Fruit fly (Drosophila melanogaster) whole organism, embryonic: Measurements from ENCODE around the gene CG10660.

Experiments
- BtbVII ChIP-seq: fragments of 200-800 bp; sonication (Bioruptor generic); optimal IDR thresholded peaks from 3 replicates; lab custom pipeline; 2017; ENCODE audit warnings: missing biosample characterization, mild to moderate bottlenecking, missing genetic modification characterization
- CG12104 ChIP-seq: fragments of 200-800 bp; sonication (Bioruptor generic); optimal IDR thresholded peaks from 3 replicates; lab custom pipeline; 2016; ENCODE audit warnings: missing biosample characterization, missing genetic modification characterization
- CG12942 ChIP-seq: fragments of 200-800 bp; sonication (Bioruptor generic); optimal IDR thresholded peaks from 3 replicates; lab custom pipeline; 2016; ENCODE audit warnings: missing biosample characterization, missing genetic modification characterization
- CG15011 ChIP-seq: fragments of 200-800 bp; sonication (Bioruptor generic); optimal IDR thresholded peaks from 3 replicates; lab custom pipeline; 2018; ENCODE audit warnings: missing biosample characterization, mild to moderate bottlenecking, missing genetic modification characterization
- CG15269 ChIP-seq: fragments of 200-800 bp; sonication (Bioruptor generic); optimal IDR thresholded peaks from 2 replicates; lab custom pipeline; 2018; ENCODE audit warnings: missing biosample characterization, mild to moderate bottlenecking, missing genetic modification characterization, moderate library complexity
- CG1529 ChIP-seq: fragments of 200-800 bp; sonication (Bioruptor generic); optimal IDR thresholded peaks from 3 replicates; lab custom pipeline; 2018; ENCODE audit warnings: missing biosample characterization, missing genetic modification characterization
- CG1792 ChIP-seq: fragments of 200-800 bp; sonication (Bioruptor generic); optimal IDR thresholded peaks from 2 replicates; lab custom pipeline; 2016; ENCODE audit warnings: missing biosample characterization, missing genetic modification characterization
- CG2202 ChIP-seq: fragments of 200-800 bp; sonication (Bioruptor generic); optimal IDR thresholded peaks from 2 replicates; lab custom pipeline; 2018; ENCODE audit warnings: missing biosample characterization, mild to moderate bottlenecking, missing genetic modification characterization
- CG31365 ChIP-seq: fragments of 200-800 bp; sonication (Bioruptor generic); optimal IDR thresholded peaks from 2 replicates; lab custom pipeline; 2018; ENCODE audit warnings: missing biosample characterization, mild to moderate bottlenecking, missing genetic modification characterization
- CG31388 ChIP-seq: fragments of 200-800 bp; sonication (Bioruptor generic); optimal IDR thresholded peaks from 2 replicates; lab custom pipeline; 2016; ENCODE audit warnings: missing biosample characterization, missing genetic modification characterization
- CG4707 ChIP-seq: fragments of 200-800 bp; sonication (Bioruptor generic); optimal IDR thresholded peaks from 2 replicates; lab custom pipeline; 2018; ENCODE audit warnings: missing biosample characterization, mild to moderate bottlenecking, missing genetic modification characterization, moderate library complexity
- CG7556 ChIP-seq: fragments of 200-800 bp; sonication (Bioruptor generic); optimal IDR thresholded peaks from 2 replicates; lab custom pipeline; 2017; ENCODE audit warnings: missing biosample characterization, mild to moderate bottlenecking, missing genetic modification characterization
- CG7745 ChIP-seq: fragments of 200-800 bp; sonication (Bioruptor generic); optimal IDR thresholded peaks from 2 replicates; lab custom pipeline; 2018; ENCODE audit warnings: missing biosample characterization, mild to moderate bottlenecking, missing genetic modification characterization, moderate library complexity
- CG7786 ChIP-seq: fragments of 200-800 bp; sonication (Bioruptor generic); optimal IDR thresholded peaks from 2 replicates; lab custom pipeline; 2016; ENCODE audit warnings: missing biosample characterization, missing genetic modification characterization
- CG7928 ChIP-seq: fragments of 200-800 bp; sonication (Bioruptor generic); optimal IDR thresholded peaks from 2 replicates; lab custom pipeline; 2017; ENCODE audit warnings: missing biosample characterization, mild to moderate bottlenecking, missing genetic modification characterization
- CG8359 ChIP-seq: fragments of 200-800 bp; sonication (Bioruptor generic); optimal IDR thresholded peaks from 2 replicates; lab custom pipeline; 2017; ENCODE audit warnings: missing biosample characterization, mild to moderate bottlenecking, missing genetic modification characterization, borderline replicate concordance
- CG8388 ChIP-seq: fragments of 200-800 bp; sonication (Bioruptor generic); optimal IDR thresholded peaks from 2 replicates; lab custom pipeline; 2019; ENCODE audit warnings: missing biosample characterization, mild to moderate bottlenecking, missing genetic modification characterization, moderate library complexity
- CG8765 ChIP-seq: fragments of 200-800 bp; sonication (Bioruptor generic); IDR thresholded peaks from 2 replicates; pipeline ENCODE4 v1.3.6; 2022; ENCODE audit warnings: missing biosample characterization, missing genetic modification characterization
- CG9817 ChIP-seq: fragments of 200-800 bp; sonication (Bioruptor generic); optimal IDR thresholded peaks from 2 replicates; lab custom pipeline; 2018; ENCODE audit warnings: missing biosample characterization, mild to moderate bottlenecking, missing genetic modification characterization, moderate library complexity
- Dbx ChIP-seq: fragments of 200-800 bp; sonication (Bioruptor generic); IDR thresholded peaks from 3 replicates; pipeline ENCODE4 v1.3.6; 2022; ENCODE audit warnings: missing biosample characterization, missing genetic modification characterization
- Dek ChIP-seq: fragments of 200-800 bp; sonication (Bioruptor generic); optimal IDR thresholded peaks from 3 replicates; lab custom pipeline; 2019; ENCODE audit warnings: missing biosample characterization, mild to moderate bottlenecking, missing genetic modification characterization, moderate library complexity
- Dip3 ChIP-seq: fragments of 200-800 bp; sonication (Bioruptor generic); optimal IDR thresholded peaks from 3 replicates; lab custom pipeline; 2016; ENCODE audit warnings: missing biosample characterization, missing genetic modification characterization
- Dref ChIP-seq: fragments of 200-800 bp; sonication (Bioruptor generic); IDR thresholded peaks from 2 replicates; pipeline ENCODE4 v1.3.6; 2022; ENCODE audit warnings: missing biosample characterization, missing genetic modification characterization
- Ets97D ChIP-seq: fragments of 200-800 bp; sonication (Bioruptor generic); optimal IDR thresholded peaks from 3 replicates; lab custom pipeline; 2016; ENCODE audit warnings: missing biosample characterization, missing genetic modification characterization
- Fer2 ChIP-seq: fragments of 200-800 bp; sonication (Bioruptor generic); optimal IDR thresholded peaks from 2 replicates; lab custom pipeline; 2018; ENCODE audit warnings: missing biosample characterization, mild to moderate bottlenecking, missing genetic modification characterization, moderate library complexity
- Fer3 ChIP-seq: fragments of 200-800 bp; sonication (Bioruptor generic); optimal IDR thresholded peaks from 2 replicates; lab custom pipeline; 2018; ENCODE audit warnings: missing biosample characterization, mild to moderate bottlenecking, missing genetic modification characterization, moderate library complexity
- HLH4C ChIP-seq: fragments of 200-800 bp; sonication (Bioruptor generic); IDR thresholded peaks from 3 replicates; pipeline ENCODE4 v1.3.6; 2022; ENCODE audit warnings: missing biosample characterization, missing genetic modification characterization; ENCODE audit not compliant: partially characterized antibody
- NC2α ChIP-seq: fragments of 200-800 bp; sonication (Bioruptor generic); optimal IDR thresholded peaks from 2 replicates; lab custom pipeline; 2016; ENCODE audit warnings: missing biosample characterization, missing genetic modification characterization
- Oli ChIP-seq: fragments of 200-800 bp; sonication (Bioruptor generic); optimal IDR thresholded peaks from 2 replicates; lab custom pipeline; 2018; ENCODE audit warnings: missing biosample characterization, mild to moderate bottlenecking, missing genetic modification characterization, moderate library complexity
- Rfx ChIP-seq: fragments of 200-800 bp; sonication (Bioruptor generic); IDR thresholded peaks from 2 replicates; pipeline ENCODE4 v1.3.6; 2022; ENCODE audit warnings: missing biosample characterization, missing genetic modification characterization
- Side ChIP-seq: fragments of 200-800 bp; sonication (Bioruptor generic); optimal IDR thresholded peaks from 2 replicates; lab custom pipeline; 2016; ENCODE audit warnings: missing biosample characterization, missing genetic modification characterization
- Stat92E ChIP-seq, 3 experiments: fragments of >200 bp in 2 of 3; fragments of 200-800 bp in 1 of 3; sonication (Bioruptor generic) in 1 of 3; optimal IDR thresholded peaks; 2 replicates each; lab custom pipeline; 2017 to 2019; ENCODE audit warnings: missing biosample characterization in 3 of 3, missing genetic modification characterization in 3 of 3, mild to moderate bottlenecking in 1 of 3, moderate library complexity in 1 of 3
- Taf1 ChIP-seq: fragments of 200-800 bp; sonication (Bioruptor generic); IDR thresholded peaks from 2 replicates; pipeline ENCODE4 v1.3.6; 2022; ENCODE audit warnings: missing biosample characterization, missing genetic modification characterization
- Tbp ChIP-seq: fragments of >200 bp; optimal IDR thresholded peaks from 2 replicates; lab custom pipeline; 2018; ENCODE audit warnings: missing biosample characterization, missing genetic modification characterization
- Xrp1 ChIP-seq: fragments of 200-800 bp; sonication (Bioruptor generic); IDR thresholded peaks from 2 replicates; pipeline ENCODE4 v1.3.6; 2022; ENCODE audit warnings: missing biosample characterization, missing genetic modification characterization
- abd-A ChIP-seq: fragments of 200-800 bp; sonication (Bioruptor generic); optimal IDR thresholded peaks from 3 replicates; lab custom pipeline; 2019; ENCODE audit warnings: missing biosample characterization, mild to moderate bottlenecking, missing genetic modification characterization, moderate library complexity
- bcd ChIP-seq: fragments of 200-800 bp; sonication (Bioruptor generic); optimal IDR thresholded peaks from 2 replicates; lab custom pipeline; 2017; ENCODE audit warnings: missing biosample characterization, mild to moderate bottlenecking, missing genetic modification characterization
- grau ChIP-seq: fragments of 200-800 bp; optimal IDR thresholded peaks from 3 replicates; lab custom pipeline; 2019; ENCODE audit warnings: missing biosample characterization, mild to moderate bottlenecking, missing genetic modification characterization, moderate library complexity
- gt ChIP-seq: fragments of 200-800 bp; sonication (Bioruptor generic); IDR thresholded peaks from 2 replicates; pipeline ENCODE4 v1.3.6; 2022; ENCODE audit warnings: missing biosample characterization, missing genetic modification characterization
- kni ChIP-seq: fragments of 200-800 bp; sonication (Bioruptor generic); optimal IDR thresholded peaks from 3 replicates; lab custom pipeline; 2017; ENCODE audit warnings: mild to moderate bottlenecking, missing biosample characterization, missing genetic modification reagents, missing genetic modification characterization
- lilli ChIP-seq: fragments of 200-800 bp; sonication (Bioruptor generic); optimal IDR thresholded peaks from 3 replicates; lab custom pipeline; 2016; ENCODE audit warnings: missing biosample characterization, missing genetic modification characterization
- maf-S ChIP-seq: fragments of 200-800 bp; sonication (Bioruptor generic); optimal IDR thresholded peaks from 2 replicates; lab custom pipeline; 2016; ENCODE audit warnings: missing biosample characterization, missing genetic modification characterization
- mam ChIP-seq: fragments of 200-800 bp; sonication (Bioruptor generic); optimal IDR thresholded peaks from 3 replicates; lab custom pipeline; 2016; ENCODE audit warnings: missing biosample characterization, missing genetic modification characterization
- nerfin-1 ChIP-seq: fragments of 200-800 bp; sonication (Bioruptor generic); optimal IDR thresholded peaks from 3 replicates; lab custom pipeline; 2019; ENCODE audit warnings: missing biosample characterization, mild to moderate bottlenecking, missing genetic modification characterization, moderate library complexity
- p53 ChIP-seq: fragments of 200-800 bp; sonication (Bioruptor generic); optimal IDR thresholded peaks from 2 replicates; lab custom pipeline; 2016; ENCODE audit warnings: missing biosample characterization, missing genetic modification characterization
- pros ChIP-seq: fragments of 200-800 bp; sonication (Bioruptor generic); optimal IDR thresholded peaks from 3 replicates; lab custom pipeline; 2019; ENCODE audit warnings: missing biosample characterization, mild to moderate bottlenecking, missing genetic modification characterization, moderate library complexity
- ssp ChIP-seq: fragments of 200-800 bp; sonication (Bioruptor generic); IDR thresholded peaks from 2 replicates; pipeline ENCODE4 v1.3.6; 2022; ENCODE audit warnings: missing biosample characterization, missing genetic modification characterization
- stwl ChIP-seq: fragments of 200-800 bp; sonication (Bioruptor generic); optimal IDR thresholded peaks from 3 replicates; lab custom pipeline; 2018; ENCODE audit warnings: missing biosample characterization, mild to moderate bottlenecking, missing genetic modification characterization, moderate library complexity
- zen2 ChIP-seq: fragments of 200-800 bp; sonication (Bioruptor generic); IDR thresholded peaks from 3 replicates; pipeline ENCODE4 v1.3.6; 2022; ENCODE audit warnings: missing biosample characterization, missing genetic modification characterization; ENCODE audit not compliant: partially characterized antibody

The CG10660 gene

dm6 chr3L:12503865-12504650 is 13.6 kb upstream of the CG10660 start, which contains the start of the genes CG10646 and vih (continued):
- TF ChIP-seq Dek (tag; lab: Kevin White, UChicago) (peak; percentile 56), CG15269 (peak; percentile 43), Fer2 (tag; lab: Kevin White, UChicago) (peak; percentile 28), CG8359 (GFP tag; lab: Kevin White, UChicago) (no peak), Dip3 (no peak), CG31365 (tag; lab: Kevin White, UChicago) (no peak), CG1529 (GFP tag; lab: Kevin White, UChicago) (no peak), BtbVII (GFP tag; lab: Kevin White, UChicago) (peak; percentile 38), Taf1 (GFP tag; lab: Robert Waterston, UW) (no peak), grau (tag; lab: Kevin White, UChicago) (peak; percentile 59), nerfin-1 (tag; lab: Kevin White, UChicago) (peak; percentile 21), zen2 (no peak), mam (GFP tag; lab: Kevin White, UChicago) (peak; percentile 45), CG15011 (GFP tag; lab: Kevin White, UChicago) (no peak), Ets97D (GFP tag; lab: Kevin White, UChicago) (peak; percentile 88), CG7745 (tag; lab: Kevin White, UChicago) (no peak), ssp (GFP tag; lab: Robert Waterston, UW) (no peak), CG4707 (GFP tag; lab: Kevin White, UChicago) (no peak), maf-S (GFP tag; lab: Kevin White, UChicago) (no peak), CG7556 (GFP tag; lab: Kevin White, UChicago) (peak; percentile 40), Fer3 (tag; lab: Kevin White, UChicago) (peak; percentile 27), Xrp1 (GFP tag; lab: Robert Waterston, UW) (0 out of 2 replicates have a peak, but pooled peaks have one; percentile 7), CG12942 (GFP tag; lab: Kevin White, UChicago) (peak; percentile 7), CG12104 (GFP tag; lab: Kevin White, UChicago) (peak; percentile 42), gt (no peak), CG8388 (peak; percentile 26), CG31388 (peak; percentile 29), lilli (GFP tag; lab: Kevin White, UChicago) (peak; percentile 38), Oli (peak; percentile 20), Side (GFP tag; lab: Kevin White, UChicago) (peak; percentile 33), pros (GFP tag; lab: Kevin White, UChicago) (no peak), CG2202 (no peak), p53 (no peak), CG8765 (GFP tag; lab: Robert Waterston, UW) (no peak), Tbp (GFP tag; lab: Kevin White, UChicago) (no peak), stwl (peak; percentile 88), Dref (peak; percentile 60), CG1792 (GFP tag; lab: Kevin White, UChicago) (no peak), Rfx (GFP tag; lab: Robert Waterston, UW) (peak; percentile 53), abd-A (tag; lab: Kevin White, UChicago) (no peak), NC2α (GFP tag; lab: Kevin White, UChicago) (no peak), CG9817 (tag; lab: Kevin White, UChicago) (no peak), CG7786 (no peak), kni (GFP tag; lab: Kevin White, UChicago) (no peak), bcd (GFP tag; lab: Kevin White, UChicago) (no peak), Stat92E (GFP tag; optimal IDR thresholded peaks at IDR 0.05; lab: Kevin White, UChicago) (no peak), CG7928 (GFP tag; lab: Kevin White, UChicago) (no peak), HLH4C (no peak; the same call in 2 of the 3 replicates), Dbx (GFP tag; lab: Robert Waterston, UW) (0 out of 3 replicates have a peak, but pooled peaks have one; percentile 37)
